Worm (Caenorhabditis elegans) whole organism, L3 larva: ENCODE data around the gene T09F5.1.

ENCODE experiments used
- ZK546.5 ChIP-seq: sonication (generic microtip); optimal IDR thresholded peaks from 2 replicates; lab custom pipeline; 2017; ENCODE audit warnings: missing biosample characterization, missing genetic modification characterization
- mdl-1 ChIP-seq: fragments of 150-350 bp; optimal IDR thresholded peaks from 2 replicates; lab custom pipeline; 2014; ENCODE audit warnings: missing biosample characterization, missing genetic modification characterization
- nhr-12 ChIP-seq: fragments of 150-350 bp; optimal IDR thresholded peaks from 2 replicates; lab custom pipeline; 2014; ENCODE audit warnings: missing biosample characterization, missing genetic modification characterization
- ztf-11 ChIP-seq: fragments of 150-350 bp; optimal IDR thresholded peaks from 2 replicates; lab custom pipeline; 2014; ENCODE audit warnings: missing biosample characterization, missing genetic modification characterization

DNA sequence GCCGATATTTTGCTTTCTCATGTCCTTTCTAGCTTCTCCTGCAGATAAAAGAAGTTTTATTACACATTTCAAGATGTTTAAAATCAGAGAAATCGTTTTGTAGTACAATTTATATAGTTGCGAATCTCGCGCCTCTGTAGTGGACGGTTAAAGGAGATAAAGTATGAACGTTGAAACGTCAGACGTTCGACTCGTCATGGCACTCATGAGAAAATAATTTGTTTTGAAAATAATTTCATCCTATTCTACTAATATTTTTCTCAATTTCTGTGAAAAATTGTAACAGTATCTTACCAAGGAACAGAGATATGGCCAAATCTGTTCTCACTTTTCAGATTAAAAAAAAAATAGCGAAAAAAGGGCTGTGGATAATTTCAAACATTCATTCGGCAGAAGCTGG, 1.1 kb upstream of the T09F5.1 start, which contains the start of gene T09F5.20:
- no peak for TF ChIP-seq ztf-11
- TF ChIP-seq ZK546.5 (tag; lab: Kevin White, UChicago), result no peak
- TF ChIP-seq mdl-1 (tag; lab: Kevin White, UChicago), result no peak
- TF ChIP-seq nhr-12 (tag; lab: Kevin White, UChicago), result no peak
